Worm (Caenorhabditis elegans): ENCODE data around the gene fbxb-31.

Gene fbxb-31

ce11 chrII:3670956-3671355 lies 31.8 kb upstream of the fbxb-31 start, which contains the start of gene srx-98:
TSS of gene srx-98 (minus strand) at chrII:3671056.
- TF ChIP-seq ztf-23 (GFP tag; IDR thresholded peaks at IDR 0.05) (no peak), klf-2 (GFP tag; conservative IDR thresholded peaks at IDR 0.05) (no peak), flt-1 (GFP tag; IDR thresholded peaks at IDR 0.05) (no peak), med-1 (GFP tag; optimal IDR thresholded peaks at IDR 0.05; ENCODE audit: insufficient read depth) (no peak), T22C8.4 (GFP tag; IDR thresholded peaks at IDR 0.05) (no peak), ztf-29 (GFP tag; IDR thresholded peaks at IDR 0.05) (no peak), cog-1 (tag; optimal IDR thresholded peaks at IDR 0.05) (no peak), ref-1 (GFP tag; conservative IDR thresholded peaks at IDR 0.05) (no peak), tab-1 (GFP tag; IDR thresholded peaks at IDR 0.05) (no peak)

- TF ChIP-seq klf-2 (GFP tag; conservative IDR thresholded peaks at IDR 0.05), result no peak
- TF ChIP-seq ref-1 (GFP tag; conservative IDR thresholded peaks at IDR 0.05), result no peak
- TF ChIP-seq ztf-29 (GFP tag; IDR thresholded peaks at IDR 0.05), result no peak
- TF ChIP-seq T22C8.4 (GFP tag; IDR thresholded peaks at IDR 0.05), result no peak
- TF ChIP-seq flt-1 (GFP tag; IDR thresholded peaks at IDR 0.05), result no peak
- no peak for TF ChIP-seq tab-1 (GFP tag; IDR thresholded peaks at IDR 0.05)
- TF ChIP-seq med-1 (GFP tag; optimal IDR thresholded peaks at IDR 0.05; ENCODE audit: insufficient read depth), result no peak
- no peak for TF ChIP-seq cog-1 (tag; optimal IDR thresholded peaks at IDR 0.05)
- no peak for TF ChIP-seq ztf-23 (GFP tag; IDR thresholded peaks at IDR 0.05)
Observed at ce11 chrII:3669315-3669714, 30.2 kb upstream of the fbxb-31 start, which contains the start of gene srx-97. TSS of gene srx-97 (minus strand) at chrII:3669415.

- TF ChIP-seq ztf-23 (GFP tag; IDR thresholded peaks at IDR 0.05), result no peak
- TF ChIP-seq klf-2 (GFP tag; conservative IDR thresholded peaks at IDR 0.05), result no peak
- no peak for TF ChIP-seq ref-1 (GFP tag; conservative IDR thresholded peaks at IDR 0.05)
- TF ChIP-seq ztf-29 (GFP tag; IDR thresholded peaks at IDR 0.05), result no peak
- no peak for TF ChIP-seq T22C8.4 (GFP tag; IDR thresholded peaks at IDR 0.05)
- no peak for TF ChIP-seq cog-1 (tag; optimal IDR thresholded peaks at IDR 0.05)
- no peak for TF ChIP-seq flt-1 (GFP tag; IDR thresholded peaks at IDR 0.05)
- no peak for TF ChIP-seq tab-1 (GFP tag; IDR thresholded peaks at IDR 0.05)
- no peak for TF ChIP-seq med-1 (GFP tag; optimal IDR thresholded peaks at IDR 0.05; ENCODE audit: insufficient read depth)
Observed at ce11 chrII:3665181-3665580, 26.0 kb upstream of the fbxb-31 start.

- TF ChIP-seq tab-1 (GFP tag; IDR thresholded peaks at IDR 0.05) (no peak), ztf-29 (GFP tag; IDR thresholded peaks at IDR 0.05) (no peak), ztf-23 (GFP tag; IDR thresholded peaks at IDR 0.05) (no peak), med-1 (GFP tag; optimal IDR thresholded peaks at IDR 0.05; ENCODE audit: insufficient read depth) (no peak), T22C8.4 (GFP tag; IDR thresholded peaks at IDR 0.05) (no peak), ref-1 (GFP tag; conservative IDR thresholded peaks at IDR 0.05) (no peak), flt-1 (GFP tag; IDR thresholded peaks at IDR 0.05) (no peak), klf-2 (GFP tag; conservative IDR thresholded peaks at IDR 0.05) (no peak), cog-1 (tag; optimal IDR thresholded peaks at IDR 0.05) (no peak)
Observed at ce11 chrII:3664470-3664869, 25.3 kb upstream of the fbxb-31 start, which contains the start of gene F19B10.3. TSS of gene F19B10.3 (plus strand) at chrII:3664770.

ce11 chrII:3663796-3664195 lies 24.7 kb upstream of the fbxb-31 start, which contains the start of gene F19B10.6:
TSS of gene F19B10.6 (minus strand) at chrII:3663896.
- no peak for TF ChIP-seq flt-1 (GFP tag; IDR thresholded peaks at IDR 0.05)
- no peak for TF ChIP-seq med-1 (GFP tag; optimal IDR thresholded peaks at IDR 0.05; ENCODE audit: insufficient read depth)
- no peak for TF ChIP-seq cog-1 (tag; optimal IDR thresholded peaks at IDR 0.05)
- TF ChIP-seq T22C8.4 (GFP tag; IDR thresholded peaks at IDR 0.05), result no peak
- no peak for TF ChIP-seq ztf-29 (GFP tag; IDR thresholded peaks at IDR 0.05)
- TF ChIP-seq ref-1 (GFP tag; conservative IDR thresholded peaks at IDR 0.05), result no peak
- TF ChIP-seq klf-2 (GFP tag; conservative IDR thresholded peaks at IDR 0.05), result no peak
- TF ChIP-seq ztf-23 (GFP tag; IDR thresholded peaks at IDR 0.05), result no peak
- no peak for TF ChIP-seq tab-1 (GFP tag; IDR thresholded peaks at IDR 0.05)

ce11 chrII:3661932-3662331 lies 22.8 kb upstream of the fbxb-31 start, which contains the start of gene F19B10.13:
TSS of gene F19B10.13 (plus strand) at chrII:3662274.
- no peak for TF ChIP-seq T22C8.4 (GFP tag; IDR thresholded peaks at IDR 0.05)
- no peak for TF ChIP-seq ztf-29 (GFP tag; IDR thresholded peaks at IDR 0.05)
- TF ChIP-seq tab-1 (GFP tag; IDR thresholded peaks at IDR 0.05), result no peak

ce11 chrII:3659776-3660175 lies 20.6 kb upstream of the fbxb-31 start, which contains the start of gene F19B10.4:
TSS of gene F19B10.4 (plus strand) at chrII:3660076.
- TF ChIP-seq tab-1 (GFP tag; IDR thresholded peaks at IDR 0.05), result no peak
- no peak for TF ChIP-seq flt-1 (GFP tag; IDR thresholded peaks at IDR 0.05)
- no peak for TF ChIP-seq klf-2 (GFP tag; conservative IDR thresholded peaks at IDR 0.05)
- no peak for TF ChIP-seq cog-1 (tag; optimal IDR thresholded peaks at IDR 0.05)
- no peak for TF ChIP-seq med-1 (GFP tag; optimal IDR thresholded peaks at IDR 0.05; ENCODE audit: insufficient read depth)
- TF ChIP-seq ztf-23 (GFP tag; IDR thresholded peaks at IDR 0.05), result no peak
- TF ChIP-seq T22C8.4 (GFP tag; IDR thresholded peaks at IDR 0.05), result no peak
- no peak for TF ChIP-seq ref-1 (GFP tag; conservative IDR thresholded peaks at IDR 0.05)
- TF ChIP-seq ztf-29 (GFP tag; IDR thresholded peaks at IDR 0.05), result no peak

- TF ChIP-seq cog-1 (tag; optimal IDR thresholded peaks at IDR 0.05) (no peak), med-1 (GFP tag; optimal IDR thresholded peaks at IDR 0.05; ENCODE audit: insufficient read depth) (no peak), flt-1 (GFP tag; IDR thresholded peaks at IDR 0.05) (no peak), ref-1 (GFP tag; conservative IDR thresholded peaks at IDR 0.05) (no peak), tab-1 (GFP tag; IDR thresholded peaks at IDR 0.05) (no peak), ztf-29 (GFP tag; IDR thresholded peaks at IDR 0.05) (no peak), T22C8.4 (GFP tag; IDR thresholded peaks at IDR 0.05) (no peak), ztf-23 (GFP tag; IDR thresholded peaks at IDR 0.05) (no peak), klf-2 (GFP tag; conservative IDR thresholded peaks at IDR 0.05) (no peak)
Observed at ce11 chrII:3655378-3655777, 16.2 kb upstream of the fbxb-31 start, which contains the start of gene F19B10.5. TSS of gene F19B10.5 (plus strand) at chrII:3655678.

- TF ChIP-seq flt-1 (GFP tag; IDR thresholded peaks at IDR 0.05), result no peak
- TF ChIP-seq ref-1 (GFP tag; conservative IDR thresholded peaks at IDR 0.05), result no peak
- no peak for TF ChIP-seq ztf-23 (GFP tag; IDR thresholded peaks at IDR 0.05)
- no peak for TF ChIP-seq tab-1 (GFP tag; IDR thresholded peaks at IDR 0.05)
- TF ChIP-seq klf-2 (GFP tag; conservative IDR thresholded peaks at IDR 0.05), result no peak
- TF ChIP-seq cog-1 (tag; optimal IDR thresholded peaks at IDR 0.05), result no peak
- TF ChIP-seq T22C8.4 (GFP tag; IDR thresholded peaks at IDR 0.05), result no peak
- no peak for TF ChIP-seq ztf-29 (GFP tag; IDR thresholded peaks at IDR 0.05)
- TF ChIP-seq med-1 (GFP tag; optimal IDR thresholded peaks at IDR 0.05; ENCODE audit: insufficient read depth), result no peak
Observed at ce11 chrII:3647111-3647510, 8.0 kb upstream of the fbxb-31 start, which contains the start of gene fbxb-33. TSS of gene fbxb-33 (plus strand) at chrII:3647411.
